Worm (Caenorhabditis elegans): ENCODE results near the gene F22B7.3.

Gene F22B7.3

ce11 chrIII:8628405-8628982, 20.2 kb upstream of the F22B7.3 start, which contains the start of the genes polk-1 and gpr-1:
Gene polk-1 (minus strand): TSS chrIII:8628590.
Gene gpr-1 (plus strand): TSS chrIII:8628932.
- TF ChIP-seq snu-23 (GFP tag; optimal IDR thresholded peaks at IDR 0.05) (peak; percentile 22), xbp-1 (tag; optimal IDR thresholded peaks at IDR 0.05) (no peak), aly-2 (tag; optimal IDR thresholded peaks at IDR 0.05) (no peak), ets-5 (GFP tag; IDR thresholded peaks at IDR 0.05) (no peak), sptf-1 (tag; optimal IDR thresholded peaks at IDR 0.05) (no peak), ceh-8 (GFP tag; optimal IDR thresholded peaks at IDR 0.05) (no peak), nhr-12 (tag; optimal IDR thresholded peaks at IDR 0.05) (no peak), nhr-90 (tag; optimal IDR thresholded peaks at IDR 0.05; ENCODE audit: poor library complexity) (no peak), nhr-77 (tag; optimal IDR thresholded peaks at IDR 0.05) (no peak), nhr-84 (tag; optimal IDR thresholded peaks at IDR 0.05) (no peak), unc-130 (tag; optimal IDR thresholded peaks at IDR 0.05) (no peak), lin-35 (GFP tag; optimal IDR thresholded peaks at IDR 0.05) (peak; percentile 68 to 93), egl-13 (tag; optimal IDR thresholded peaks at IDR 0.05) (no peak), pqm-1 (tag; optimal IDR thresholded peaks at IDR 0.05) (no peak), lin-13 (GFP tag; optimal IDR thresholded peaks at IDR 0.05) (peak; percentile 52), C04F5.9 (tag; optimal IDR thresholded peaks at IDR 0.05) (no peak), dpl-1 (GFP tag; optimal IDR thresholded peaks at IDR 0.05) (peak; percentile 74 to 86 (median 81)), C16A3.4 (tag; optimal IDR thresholded peaks at IDR 0.05) (peak; percentile 25), nhr-11 (tag; optimal IDR thresholded peaks at IDR 0.05) (no peak), fos-1 (tag; optimal IDR thresholded peaks at IDR 0.05) (no peak), ama-1 (optimal IDR thresholded peaks at IDR 0.05) (no peak), lsy-2 (tag; optimal IDR thresholded peaks at IDR 0.05) (peak; percentile 29 to 52), mdl-1 (tag; optimal IDR thresholded peaks at IDR 0.05) (no peak), blmp-1 (tag; optimal IDR thresholded peaks at IDR 0.05) (peak; percentile 23), zag-1 (tag; optimal IDR thresholded peaks at IDR 0.05) (no peak), nhr-20 (tag; optimal IDR thresholded peaks at IDR 0.05) (no peak), jun-1 (tag; optimal IDR thresholded peaks at IDR 0.05) (no peak), alr-1 (tag; optimal IDR thresholded peaks at IDR 0.05; ENCODE audit: borderline replicate concordance) (no peak), efl-1 (optimal IDR thresholded peaks at IDR 0.05) (peak; percentile 80 to 83), efl-1 (GFP tag; optimal IDR thresholded peaks at IDR 0.05 in 1 of 2) (peak; percentile 85 to 98), egl-27 (tag; optimal IDR thresholded peaks at IDR 0.05) (no peak), fkh-4 (tag; optimal IDR thresholded peaks at IDR 0.05; ENCODE audit: borderline replicate concordance) (no peak), pax-3 (tag; optimal IDR thresholded peaks at IDR 0.05) (no peak), lin-15B (tag; optimal IDR thresholded peaks at IDR 0.05) (peak; percentile 36), isw-1 (GFP tag; IDR thresholded peaks at IDR 0.05) (peak; percentile 27; the same call in 1 of the 2 replicates), unc-98 (GFP tag; IDR thresholded peaks at IDR 0.05) (no peak), ceh-90 (tag; optimal IDR thresholded peaks at IDR 0.05) (no peak), F16B12.6 (tag; optimal IDR thresholded peaks at IDR 0.05) (peak; percentile 79), efl-3 (GFP tag; optimal IDR thresholded peaks at IDR 0.05) (no peak), elt-3 (tag; optimal IDR thresholded peaks at IDR 0.05) (no peak), rnt-1 (tag; optimal IDR thresholded peaks at IDR 0.05) (no peak), unc-62 (GFP tag; optimal IDR thresholded peaks at IDR 0.05) (no peak)

- peak; percentile 54 for TF ChIP-seq unc-86 (tag; optimal IDR thresholded peaks at IDR 0.05)
- TF ChIP-seq fos-1 (tag; optimal IDR thresholded peaks at IDR 0.05): no peak
- no peak for TF ChIP-seq nhr-12 (tag; optimal IDR thresholded peaks at IDR 0.05)
- peak; percentile 12; the same call in 1 of the 2 replicates for TF ChIP-seq ceh-88 (GFP tag; IDR thresholded peaks at IDR 0.05)
- no peak for TF ChIP-seq sox-4 (tag; optimal IDR thresholded peaks at IDR 0.05)
- peak; percentile 84 for TF ChIP-seq lin-14 (GFP tag; optimal IDR thresholded peaks at IDR 0.05)
- TF ChIP-seq nhr-11 (tag; optimal IDR thresholded peaks at IDR 0.05): no peak
- peak; percentile 52 for TF ChIP-seq rnt-1 (tag; optimal IDR thresholded peaks at IDR 0.05)
- TF ChIP-seq pag-3 (tag; optimal IDR thresholded peaks at IDR 0.05; ENCODE audit: borderline replicate concordance, insufficient read depth): no peak
- TF ChIP-seq nhr-84 (tag; optimal IDR thresholded peaks at IDR 0.05): no peak
- TF ChIP-seq dsc-1 (tag; optimal IDR thresholded peaks at IDR 0.05): no peak
- no peak for TF ChIP-seq egl-27 (tag; optimal IDR thresholded peaks at IDR 0.05)
- peak; percentile 3 for TF ChIP-seq fkh-10 (GFP tag; optimal IDR thresholded peaks at IDR 0.05)
- no peak for TF ChIP-seq ceh-8 (GFP tag; optimal IDR thresholded peaks at IDR 0.05)
- peak; percentile 47 for TF ChIP-seq snpc-4 (tag; optimal IDR thresholded peaks at IDR 0.05)
- TF ChIP-seq F16B12.6 (tag; optimal IDR thresholded peaks at IDR 0.05): peak; percentile 87
- TF ChIP-seq ceh-82 (tag; optimal IDR thresholded peaks at IDR 0.05): peak; percentile 47 to 64 (median 54)
- no peak for TF ChIP-seq hlh-4 (tag; optimal IDR thresholded peaks at IDR 0.05)
- no peak for TF ChIP-seq sup-37 (GFP tag; optimal IDR thresholded peaks at IDR 0.05)
Measured at ce11 chrIII:8630833-8631232, 17.9 kb upstream of the F22B7.3 start, which contains the start of gene dnj-10. Gene dnj-10 (plus strand): TSS chrIII:8631165.

Data from whole organism, L1 larva.